Worm (Caenorhabditis elegans) whole organism, midembryonic: ENCODE results near the gene F26A1.3.

Experiments
- cog-1 ChIP-seq: sonication (generic microtip); optimal IDR thresholded peaks from 2 replicates; lab custom pipeline; 2016; ENCODE audit warnings: missing genetic modification characterization, missing compliant biosample characterization
- ztf-29 ChIP-seq: fragments of 200-800 bp; sonication (Bioruptor generic); IDR thresholded peaks from 2 replicates; pipeline ENCODE4 v1.3.6; 2022; ENCODE audit warnings: missing genetic modification reagents, missing genetic modification characterization, missing compliant biosample characterization

DNA sequence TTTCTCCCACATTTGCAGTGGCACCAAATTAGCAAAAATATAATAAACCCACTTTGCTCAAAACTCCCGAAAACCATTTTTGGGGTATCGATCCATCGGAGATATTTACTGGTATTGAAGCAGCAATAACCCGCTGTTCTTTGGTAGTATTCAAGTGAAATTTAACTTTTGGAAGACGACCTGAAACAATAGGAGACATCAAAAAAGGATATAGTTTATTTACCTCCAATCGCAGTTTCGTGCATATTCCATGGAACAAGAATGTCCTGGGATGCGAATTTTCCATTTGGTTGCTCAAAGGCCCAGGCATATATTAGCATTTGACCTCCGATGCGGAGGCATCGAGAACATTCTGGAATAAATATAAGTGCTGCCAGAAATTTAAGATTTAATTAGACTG lies 46.7 kb downstream of the F26A1.3 start:
- TF ChIP-seq cog-1 (tag; lab: Kevin White, UChicago), result no peak
- no peak for TF ChIP-seq ztf-29 (GFP tag; lab: Robert Waterston, UW)
